Worm (Caenorhabditis elegans): ENCODE results near the gene C33D3.4.

C33D3.4 gene

DNA sequence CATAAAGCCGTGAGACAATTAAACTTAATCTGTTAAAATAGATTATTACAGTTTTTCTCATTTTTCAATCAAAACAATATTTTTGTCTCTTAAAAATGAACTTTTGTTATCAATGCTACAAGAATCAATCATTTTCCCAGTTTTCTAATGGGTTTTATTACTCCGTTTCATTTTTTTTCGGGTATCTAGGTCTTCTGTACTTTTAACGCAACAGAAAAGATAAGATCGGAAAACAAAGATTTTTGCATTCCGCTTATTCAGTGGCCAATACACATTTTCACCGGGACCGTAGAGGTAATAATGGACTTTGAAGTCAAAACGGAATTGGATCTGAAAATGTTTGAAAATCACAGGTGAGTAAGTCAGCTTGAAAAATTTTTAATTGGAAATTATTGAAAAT is at the start of gene C33D3.4:
C33D3.4 (plus strand) TSS at position 301 of the 400 bp plus-strand sequence.
- TF ChIP-seq nfya-1 (tag; optimal IDR thresholded peaks at IDR 0.05; ENCODE audit: insufficient read depth) (no peak), skn-1 (tag; optimal IDR thresholded peaks at IDR 0.05) (no peak), pha-4 (tag; optimal IDR thresholded peaks at IDR 0.05) (no peak), ceh-28 (tag; optimal IDR thresholded peaks at IDR 0.05) (no peak), egl-5 (tag; optimal IDR thresholded peaks at IDR 0.05) (no peak), daf-12 (tag; optimal IDR thresholded peaks at IDR 0.05) (no peak), sea-2 (GFP tag; optimal IDR thresholded peaks at IDR 0.05) (no peak), jun-1 (tag; optimal IDR thresholded peaks at IDR 0.05) (no peak), ceh-9 (tag; optimal IDR thresholded peaks at IDR 0.05) (no peak)

DNA sequence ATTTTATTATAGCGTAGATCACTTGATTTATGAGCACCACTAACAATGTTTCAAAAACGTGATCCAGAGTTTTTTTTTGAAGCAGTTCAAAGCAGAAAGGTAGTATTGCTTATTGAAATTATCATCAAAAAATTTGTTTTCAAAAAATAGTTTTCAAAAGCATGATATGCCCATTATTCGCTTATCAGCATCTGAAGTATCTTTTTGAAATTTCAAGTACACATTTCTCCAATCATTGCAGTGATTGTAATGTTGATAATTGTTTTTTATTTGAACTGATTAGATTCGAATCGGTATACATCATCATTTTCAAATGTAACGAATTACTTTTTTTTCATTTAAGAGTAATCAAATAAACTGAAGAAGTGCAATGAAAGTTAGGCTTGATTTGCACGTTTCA is 48.1 kb upstream of the C33D3.4 start:
- peak; percentile 58 for TF ChIP-seq elt-2 (tag; optimal IDR thresholded peaks at IDR 0.05)
- no peak for TF ChIP-seq nhr-237 (tag; optimal IDR thresholded peaks at IDR 0.05)
- TF ChIP-seq pqm-1 (tag; optimal IDR thresholded peaks at IDR 0.05) = peak; percentile 33
- no peak for TF ChIP-seq nhr-76 (tag; optimal IDR thresholded peaks at IDR 0.05)

DNA sequence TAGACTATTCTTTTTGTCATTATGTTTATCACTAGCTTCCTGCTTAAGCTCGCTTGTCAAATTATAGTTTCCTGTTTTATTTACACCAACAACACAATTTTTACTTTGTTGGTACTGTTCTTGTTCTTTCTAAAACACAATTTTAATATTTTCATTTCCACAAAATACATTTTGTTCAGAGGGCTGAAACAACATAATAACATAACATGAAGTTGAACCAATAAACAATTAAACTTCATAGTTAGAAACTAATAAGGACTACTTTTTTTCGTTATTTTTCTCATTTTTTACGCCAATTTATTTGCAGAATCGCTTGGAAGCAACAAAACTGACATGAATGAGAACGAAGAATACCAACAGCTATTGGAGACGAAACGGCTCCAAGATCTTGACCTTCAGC is 45.0 kb upstream of the C33D3.4 start, which contains the start of gene C39B10.3:
C39B10.3 (plus strand) TSS at position 301 of the 400 bp plus-strand sequence.
- no peak for TF ChIP-seq elt-2 (tag; optimal IDR thresholded peaks at IDR 0.05)
- no peak for TF ChIP-seq egl-27 (tag; optimal IDR thresholded peaks at IDR 0.05)
- no peak for TF ChIP-seq nhr-23 (tag; optimal IDR thresholded peaks at IDR 0.05)
- no peak for TF ChIP-seq ceh-16 (tag; optimal IDR thresholded peaks at IDR 0.05)
- no peak for TF ChIP-seq mdl-1 (tag; optimal IDR thresholded peaks at IDR 0.05)
- no peak for TF ChIP-seq unc-39 (tag; optimal IDR thresholded peaks at IDR 0.05)
- TF ChIP-seq ama-1 (optimal IDR thresholded peaks at IDR 0.05) = no peak
- TF ChIP-seq pqm-1 (tag; optimal IDR thresholded peaks at IDR 0.05) = no peak
- no peak for TF ChIP-seq sea-2 (GFP tag; optimal IDR thresholded peaks at IDR 0.05)

DNA sequence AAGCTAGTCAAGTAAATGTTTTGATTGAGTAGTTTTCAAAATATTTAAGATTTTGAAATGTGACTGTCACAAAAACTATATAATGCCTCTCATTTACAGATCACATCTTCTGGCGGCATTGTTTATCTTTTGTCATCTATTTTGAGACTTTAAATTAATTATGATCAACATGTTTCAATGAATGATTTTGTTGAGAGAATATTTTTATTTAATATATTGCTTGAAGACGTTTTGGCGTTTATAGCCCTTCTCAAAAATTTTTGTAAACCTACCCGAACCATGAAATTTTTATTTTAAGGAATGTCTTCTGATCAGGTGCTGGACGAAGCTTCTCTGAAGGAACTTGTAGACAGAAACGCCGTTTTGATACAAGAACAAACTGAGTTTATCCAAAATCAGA is 44.2 kb upstream of the C33D3.4 start, which contains the start of gene C39B10.4:
C39B10.4 (plus strand) TSS at position 301 of the 400 bp plus-strand sequence.
- TF ChIP-seq nhr-12 (tag; optimal IDR thresholded peaks at IDR 0.05) (no peak), fkh-10 (GFP tag; optimal IDR thresholded peaks at IDR 0.05) (no peak), nhr-237 (tag; optimal IDR thresholded peaks at IDR 0.05) (no peak), elt-1 (tag; optimal IDR thresholded peaks at IDR 0.05) (no peak), elt-3 (tag; optimal IDR thresholded peaks at IDR 0.05) (no peak), lsy-12 (tag; optimal IDR thresholded peaks at IDR 0.05) (no peak), mml-1 (tag; optimal IDR thresholded peaks at IDR 0.05) (no peak), hmg-11 (tag; optimal IDR thresholded peaks at IDR 0.05) (no peak), lin-39 (tag; optimal IDR thresholded peaks at IDR 0.05) (no peak), ceh-9 (tag; optimal IDR thresholded peaks at IDR 0.05) (no peak)

DNA sequence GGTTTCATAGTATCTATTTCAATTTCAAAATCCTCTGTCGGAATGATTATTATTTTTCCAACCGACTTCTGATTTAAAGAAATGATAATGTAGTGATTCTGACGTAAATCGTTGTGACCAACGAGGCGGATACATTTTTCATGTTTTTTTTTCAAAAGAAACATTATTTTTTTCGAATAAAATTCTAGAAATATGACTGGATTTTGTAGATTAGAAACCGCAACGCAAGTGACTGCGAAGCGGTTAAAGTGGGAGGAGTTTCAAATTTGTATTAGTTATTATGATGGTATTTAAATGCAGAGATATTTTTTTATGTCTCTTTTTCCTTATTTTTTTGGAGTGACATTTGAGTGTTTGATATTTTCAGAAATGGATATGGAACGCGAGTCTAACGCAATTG is 41.9 kb upstream of the C33D3.4 start, which contains the start of gene C39B10.5:
C39B10.5 (plus strand) TSS at position 362 of the 400 bp plus-strand sequence.
- TF ChIP-seq skn-1 (tag; optimal IDR thresholded peaks at IDR 0.05) (no peak), nhr-25 (tag; optimal IDR thresholded peaks at IDR 0.05) (no peak), egl-5 (tag; optimal IDR thresholded peaks at IDR 0.05) (no peak), mdl-1 (tag; optimal IDR thresholded peaks at IDR 0.05) (no peak), nhr-12 (tag; optimal IDR thresholded peaks at IDR 0.05) (no peak), nhr-67 (tag; optimal IDR thresholded peaks at IDR 0.05) (no peak), ztf-4 (tag; optimal IDR thresholded peaks at IDR 0.05) (no peak), nhr-237 (tag; optimal IDR thresholded peaks at IDR 0.05) (no peak), fkh-2 (tag; optimal IDR thresholded peaks at IDR 0.05) (no peak), fkh-10 (GFP tag; optimal IDR thresholded peaks at IDR 0.05) (no peak), elt-2 (tag; optimal IDR thresholded peaks at IDR 0.05) (no peak), jun-1 (tag; optimal IDR thresholded peaks at IDR 0.05) (no peak), tbx-2 (tag; optimal IDR thresholded peaks at IDR 0.05) (no peak), lsy-12 (tag; optimal IDR thresholded peaks at IDR 0.05) (no peak), elt-3 (tag; optimal IDR thresholded peaks at IDR 0.05) (no peak), ama-1 (optimal IDR thresholded peaks at IDR 0.05) (no peak), nhr-23 (tag; optimal IDR thresholded peaks at IDR 0.05) (no peak), aly-2 (tag; optimal IDR thresholded peaks at IDR 0.05) (no peak)

DNA sequence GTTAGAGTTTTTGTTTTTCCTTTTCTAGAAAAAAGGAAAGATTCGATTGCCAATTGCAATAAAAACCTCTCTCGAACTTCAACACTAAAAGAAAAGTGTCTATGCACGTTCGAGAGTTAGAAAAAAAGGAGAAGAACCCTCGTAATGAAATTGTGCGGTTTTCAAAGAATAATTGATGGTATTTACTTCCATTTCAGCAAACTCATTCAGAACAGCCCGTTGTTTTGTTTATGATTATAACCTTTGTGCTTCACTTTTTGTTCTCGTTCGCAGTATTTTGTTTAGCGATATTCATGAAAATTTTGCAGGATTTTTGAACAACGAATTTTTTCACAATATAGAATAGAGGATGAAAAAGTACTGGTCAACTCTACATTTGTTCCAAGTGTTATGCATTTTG is 34.9 kb upstream of the C33D3.4 start, which contains the start of gene lgc-41:
lgc-41 (plus strand) TSS at position 301 of the 400 bp plus-strand sequence.
- TF ChIP-seq ztf-4 (tag; optimal IDR thresholded peaks at IDR 0.05) = no peak

Measured in whole organism, L3 larva.